Fruit fly (Drosophila melanogaster): ENCODE data around the gene schlank.
A peak's percentile ranks its signal among the peaks of the same experiment; 100 is the strongest.

The schlank gene

dm6 chrX:6283470-6283869 lies 16.4 kb upstream of the schlank start, which contains the start of gene CG11700:
CG11700 (minus strand) TSS chrX:6283575.
- TF ChIP-seq topi (GFP tag; optimal IDR thresholded peaks at IDR 0.05) (no peak), CG10669 (GFP tag; optimal IDR thresholded peaks at IDR 0.05) (no peak), Blimp-1 (GFP tag; optimal IDR thresholded peaks at IDR 0.05) (no peak), dsx (GFP tag; optimal IDR thresholded peaks at IDR 0.05; ENCODE audit: poor library complexity, severe bottlenecking) (peak; percentile 78), OdsH (GFP tag; optimal IDR thresholded peaks at IDR 0.05) (no peak), achi (GFP tag; optimal IDR thresholded peaks at IDR 0.05) (no peak), Eip78C (GFP tag) (peak; percentile 59), CG6854 (GFP tag; optimal IDR thresholded peaks at IDR 0.05) (peak; percentile 14)

DNA sequence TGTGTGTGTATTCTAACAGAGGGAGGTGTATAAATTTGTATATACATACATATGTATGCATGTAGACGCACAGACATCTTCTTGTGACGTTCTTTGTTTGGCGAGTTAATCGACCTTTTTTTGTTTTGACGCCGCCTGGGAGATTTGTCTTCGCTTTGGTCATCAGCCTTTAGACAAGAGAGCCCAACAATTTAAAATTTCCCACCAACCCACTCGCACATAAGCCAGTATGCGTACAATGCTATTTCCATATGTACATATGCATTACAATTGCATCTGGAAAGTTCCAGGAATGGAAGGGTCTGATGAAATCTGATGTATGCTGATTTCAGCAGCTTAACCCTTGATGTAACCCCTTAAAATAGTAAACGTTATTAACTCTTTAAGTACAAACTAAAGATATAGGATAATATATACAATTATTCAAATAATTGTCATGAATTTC lies 12.6 kb upstream of the schlank start, which contains the start of gene Ubi-p5E:
Gene Ubi-p5E (minus strand): TSS at position 19 of the 445 bp plus-strand sequence.
- TF ChIP-seq Eip93F (GFP tag; optimal IDR thresholded peaks at IDR 0.05) (peak; percentile 12), OdsH (GFP tag; optimal IDR thresholded peaks at IDR 0.05) (no peak), Smox (GFP tag; optimal IDR thresholded peaks at IDR 0.05) (no peak), topi (GFP tag; optimal IDR thresholded peaks at IDR 0.05) (no peak), CG11762 (GFP tag; optimal IDR thresholded peaks at IDR 0.05; ENCODE audit: insufficient read depth) (no peak), CG16779 (tag; optimal IDR thresholded peaks at IDR 0.05) (no peak), Gug (GFP tag; IDR thresholded peaks at IDR 0.05) (no peak), net (GFP tag; optimal IDR thresholded peaks at IDR 0.05) (no peak), Sox15 (GFP tag; optimal IDR thresholded peaks at IDR 0.05) (no peak), CG32006 (GFP tag; optimal IDR thresholded peaks at IDR 0.05) (no peak), fkh (GFP tag; optimal IDR thresholded peaks at IDR 0.05) (peak; percentile 55), Met (GFP tag; optimal IDR thresholded peaks at IDR 0.05) (no peak), Eip78C (GFP tag) (peak; percentile 25), Eip75B (GFP tag; optimal IDR thresholded peaks at IDR 0.05) (no peak), Hr4 (GFP tag; optimal IDR thresholded peaks at IDR 0.05) (no peak), acj6 (GFP tag; optimal IDR thresholded peaks at IDR 0.05) (no peak), CG4318 (GFP tag; optimal IDR thresholded peaks at IDR 0.05) (no peak), pdm3 (GFP tag; optimal IDR thresholded peaks at IDR 0.05) (no peak), CG10669 (GFP tag; optimal IDR thresholded peaks at IDR 0.05) (no peak), dsx (GFP tag; optimal IDR thresholded peaks at IDR 0.05; ENCODE audit: poor library complexity, severe bottlenecking) (no peak), Sox102F (GFP tag; optimal IDR thresholded peaks at IDR 0.05) (no peak), spab (GFP tag; optimal IDR thresholded peaks at IDR 0.05) (no peak), CG15336 (GFP tag; IDR thresholded peaks at IDR 0.05) (no peak), CG1621 (tag; optimal IDR thresholded peaks at IDR 0.05) (no peak), CG8632 (GFP tag; optimal IDR thresholded peaks at IDR 0.05) (no peak), cyc (GFP tag; optimal IDR thresholded peaks at IDR 0.05) (no peak), fd59A (GFP tag; optimal IDR thresholded peaks at IDR 0.05) (no peak), esn (GFP tag; optimal IDR thresholded peaks at IDR 0.05) (no peak), CG6808 (GFP tag; optimal IDR thresholded peaks at IDR 0.05) (no peak), ss (GFP tag; optimal IDR thresholded peaks at IDR 0.05) (peak in 1 of 2 experiments; percentile 11), fd85E (GFP tag; optimal IDR thresholded peaks at IDR 0.05) (no peak), CG8119 (GFP tag; IDR thresholded peaks at IDR 0.05) (no peak), CG7368 (GFP tag; optimal IDR thresholded peaks at IDR 0.05) (no peak), Ets96B (tag; optimal IDR thresholded peaks at IDR 0.05) (no peak)

- peak; percentile 72 for TF ChIP-seq Eip78C (GFP tag)
- TF ChIP-seq CG11294 (GFP tag; IDR thresholded peaks at IDR 0.05) = no peak
- TF ChIP-seq ss (GFP tag; optimal IDR thresholded peaks at IDR 0.05) = peak in 1 of 2 experiments; percentile 22
- TF ChIP-seq Blimp-1 (GFP tag; optimal IDR thresholded peaks at IDR 0.05) = peak; percentile 2
- TF ChIP-seq CG3919 (GFP tag; optimal IDR thresholded peaks at IDR 0.05) = peak; percentile 40
- TF ChIP-seq CG6808 (GFP tag; optimal IDR thresholded peaks at IDR 0.05) = no peak
- peak; percentile 6 for TF ChIP-seq cyc (GFP tag; optimal IDR thresholded peaks at IDR 0.05)
- peak; percentile 34 for TF ChIP-seq Met (GFP tag; optimal IDR thresholded peaks at IDR 0.05)
- TF ChIP-seq CG8119 (GFP tag; IDR thresholded peaks at IDR 0.05) = peak; percentile 27; the same call in 1 of the 3 replicates
- peak; percentile 56 for TF ChIP-seq topi (GFP tag; optimal IDR thresholded peaks at IDR 0.05)
- peak; percentile 4 for TF ChIP-seq CG8632 (GFP tag; optimal IDR thresholded peaks at IDR 0.05)
- TF ChIP-seq CG9139 (GFP tag; optimal IDR thresholded peaks at IDR 0.05) = no peak
- TF ChIP-seq CG6163 (GFP tag; IDR thresholded peaks at IDR 0.05) = no peak
- no peak for TF ChIP-seq CG7368 (GFP tag; optimal IDR thresholded peaks at IDR 0.05)
- peak; percentile 45 for TF ChIP-seq esn (GFP tag; optimal IDR thresholded peaks at IDR 0.05)
- TF ChIP-seq dsx (GFP tag; optimal IDR thresholded peaks at IDR 0.05; ENCODE audit: poor library complexity, severe bottlenecking) = peak; percentile 10
- no peak for TF ChIP-seq Eip93F (GFP tag; optimal IDR thresholded peaks at IDR 0.05)
- TF ChIP-seq fd59A (GFP tag; optimal IDR thresholded peaks at IDR 0.05) = no peak
- no peak for TF ChIP-seq CG34406 (GFP tag; optimal IDR thresholded peaks at IDR 0.05)
- peak; percentile 27 for TF ChIP-seq Eip75B (GFP tag; optimal IDR thresholded peaks at IDR 0.05)
- no peak for TF ChIP-seq Sox102F (GFP tag; optimal IDR thresholded peaks at IDR 0.05)
- TF ChIP-seq svp (GFP tag) = peak; percentile 79
- no peak for TF ChIP-seq CG1621 (tag; optimal IDR thresholded peaks at IDR 0.05)
- TF ChIP-seq Sox14 (GFP tag; optimal IDR thresholded peaks at IDR 0.05) = peak; percentile 52
Measured at dm6 chrX:6278879-6279628, 12.0 kb upstream of the schlank start.

Measured in whole organism, prepupa.